Fruit fly (Drosophila melanogaster): Measurements from ENCODE around the gene CG4318.
A peak's percentile ranks its signal among the peaks of the same experiment; 100 is the strongest.

The CG4318 gene

dm6 chrX:13130175-13130822 is 24.4 kb downstream of the CG4318 start (continued):
- TF ChIP-seq MBD-R2 (GFP tag; IDR thresholded peaks at IDR 0.05), result no peak
- TF ChIP-seq slp2 (GFP tag; optimal IDR thresholded peaks at IDR 0.05), result peak; percentile 71
- TF ChIP-seq lov (optimal IDR thresholded peaks at IDR 0.05), result no peak
- no peak for TF ChIP-seq lov (GFP tag; IDR thresholded peaks at IDR 0.05)
- peak; percentile 67 for TF ChIP-seq ems (GFP tag; optimal IDR thresholded peaks at IDR 0.05)
- peak; percentile 78 for TF ChIP-seq dmrt11E (tag; optimal IDR thresholded peaks at IDR 0.05)
- TF ChIP-seq CG4282 (GFP tag; optimal IDR thresholded peaks at IDR 0.05), result no peak
- TF ChIP-seq aop (GFP tag; IDR thresholded peaks at IDR 0.05), result no peak
- peak; percentile 55 for TF ChIP-seq shn (GFP tag; optimal IDR thresholded peaks at IDR 0.05)
- no peak for TF ChIP-seq Trl (optimal IDR thresholded peaks at IDR 0.05)
- peak; percentile 23 for TF ChIP-seq Trl (GFP tag; optimal IDR thresholded peaks at IDR 0.05)
- TF ChIP-seq pzg (GFP tag; optimal IDR thresholded peaks at IDR 0.05), result no peak
- TF ChIP-seq Pdp1 (GFP tag; optimal IDR thresholded peaks at IDR 0.05), result peak; percentile 51 to 71
- TF ChIP-seq Poxn (GFP tag; IDR thresholded peaks at IDR 0.05), result no peak

dm6 chrX:13128750-13129152 is 26.0 kb downstream of the CG4318 start, which contains the start of the genes CG32638, CG15717 and MFS10:
TSS of gene CG32638 (minus strand) at chrX:13128794.
TSS of gene CG15717 (plus strand) at chrX:13128952.
TSS of gene MFS10 (plus strand) at chrX:13129018.
- no peak for TF ChIP-seq dan (GFP tag; IDR thresholded peaks at IDR 0.05)
- peak; percentile 58 for TF ChIP-seq Myb (GFP tag; optimal IDR thresholded peaks at IDR 0.05)
- peak; percentile 17 for TF ChIP-seq CG8290 (GFP tag; optimal IDR thresholded peaks at IDR 0.05)
- peak in 1 of 2 experiments; percentile 86 for TF ChIP-seq CG8290 (tag; optimal IDR thresholded peaks at IDR 0.05)
- no peak for TF ChIP-seq CG3163 (GFP tag; optimal IDR thresholded peaks at IDR 0.05)
- 0 out of 2 replicates have a peak, but pooled peaks have one; percentile 10 for TF ChIP-seq CG14014 (GFP tag; IDR thresholded peaks at IDR 0.05)
- peak in 1 of 2 experiments; percentile 6 for TF ChIP-seq dpn (GFP tag; optimal IDR thresholded peaks at IDR 0.05)
- no peak for TF ChIP-seq tna (GFP tag; IDR thresholded peaks at IDR 0.05; ENCODE audit: partially characterized antibody)
- no peak for TF ChIP-seq CG6683 (GFP tag; optimal IDR thresholded peaks at IDR 0.05)
- TF ChIP-seq bowl (GFP tag; IDR thresholded peaks at IDR 0.05), result no peak
- TF ChIP-seq CG11504 (tag; optimal IDR thresholded peaks at IDR 0.05), result peak; percentile 17
- no peak for TF ChIP-seq luna (GFP tag; optimal IDR thresholded peaks at IDR 0.05)
- TF ChIP-seq NK7.1 (GFP tag; optimal IDR thresholded peaks at IDR 0.05), result no peak
- no peak for TF ChIP-seq CG9817 (tag; optimal IDR thresholded peaks at IDR 0.05)
- TF ChIP-seq Nf-YC (tag; optimal IDR thresholded peaks at IDR 0.05), result peak; percentile 63
- peak; percentile 24 for TF ChIP-seq CG12391 (tag; optimal IDR thresholded peaks at IDR 0.05)
- no peak for TF ChIP-seq Oaz (GFP tag; IDR thresholded peaks at IDR 0.05)
- TF ChIP-seq Gug (GFP tag; IDR thresholded peaks at IDR 0.05), result no peak
- TF ChIP-seq ftz-f1 (GFP tag; optimal IDR thresholded peaks at IDR 0.05), result peak; percentile 64
- TF ChIP-seq pzg (GFP tag; optimal IDR thresholded peaks at IDR 0.05), result peak; percentile 95
- no peak for TF ChIP-seq gcm (GFP tag; optimal IDR thresholded peaks at IDR 0.05)
- TF ChIP-seq CG2116 (GFP tag; optimal IDR thresholded peaks at IDR 0.05), result peak; percentile 44
- TF ChIP-seq CG10267 (tag; optimal IDR thresholded peaks at IDR 0.05), result peak; percentile 37
- TF ChIP-seq rib (GFP tag; IDR thresholded peaks at IDR 0.05), result no peak
- peak; percentile 20 for TF ChIP-seq CG30020 (tag; optimal IDR thresholded peaks at IDR 0.05)
- no peak for TF ChIP-seq Six4 (GFP tag; optimal IDR thresholded peaks at IDR 0.05)
- peak; percentile 8 for TF ChIP-seq Mes4 (GFP tag; optimal IDR thresholded peaks at IDR 0.05)
- TF ChIP-seq zfh2 (GFP tag; optimal IDR thresholded peaks at IDR 0.05), result peak; percentile 19
- TF ChIP-seq CG6689 (GFP tag; IDR thresholded peaks at IDR 0.05), result no peak
- TF ChIP-seq shn (GFP tag; optimal IDR thresholded peaks at IDR 0.05), result no peak
- TF ChIP-seq CG15601 (tag; optimal IDR thresholded peaks at IDR 0.05), result peak; percentile 80
- no peak for TF ChIP-seq h (optimal IDR thresholded peaks at IDR 0.05)
- peak; percentile 52 for TF ChIP-seq CG10543 (GFP tag; optimal IDR thresholded peaks at IDR 0.05)
- peak; percentile 20 for TF ChIP-seq nom (GFP tag; optimal IDR thresholded peaks at IDR 0.05)
- peak; percentile 28 for TF ChIP-seq mirr (GFP tag; optimal IDR thresholded peaks at IDR 0.05)
- no peak for TF ChIP-seq Fer3 (tag; optimal IDR thresholded peaks at IDR 0.05)
- TF ChIP-seq so (GFP tag; IDR thresholded peaks at IDR 0.05), result no peak; the same call in 2 of the 3 replicates
- TF ChIP-seq PHDP (tag; optimal IDR thresholded peaks at IDR 0.05), result no peak
- TF ChIP-seq HLH4C (GFP tag; IDR thresholded peaks at IDR 0.05; ENCODE audit: partially characterized antibody), result no peak
